Fruit fly (Drosophila melanogaster): ENCODE measurements around the gene gzl.

- no peak for TF ChIP-seq usp (GFP tag; optimal IDR thresholded peaks at IDR 0.05)
- no peak for TF ChIP-seq Dll (optimal IDR thresholded peaks at IDR 0.05)
- no peak for TF ChIP-seq pan (optimal IDR thresholded peaks at IDR 0.05)
- TF ChIP-seq psq (optimal IDR thresholded peaks at IDR 0.05): no peak
- no peak for TF ChIP-seq EcR (GFP tag; optimal IDR thresholded peaks at IDR 0.05)
- no peak for TF ChIP-seq CG8478 (optimal IDR thresholded peaks at IDR 0.05)
Observed at dm6 chr3R:6396613-6397012, 13.9 kb downstream of the gzl start.
